Fruit fly (Drosophila melanogaster) whole organism, prepupa: ENCODE data around the gene CG14957.

Source experiments
- CG15336 ChIP-seq: fragments of 200-800 bp; sonication (Bioruptor generic); IDR thresholded peaks from 2 replicates; pipeline ENCODE4 v1.3.6; 2022; ENCODE audit warnings: missing biosample characterization, missing genetic modification characterization
- Ets21C ChIP-seq: fragments of 200-800 bp; sonication (Bioruptor generic); optimal IDR thresholded peaks from 3 replicates; lab custom pipeline; 2016; ENCODE audit warnings: missing biosample characterization, missing genetic modification characterization
- cyc ChIP-seq: fragments of 200-800 bp; sonication (Bioruptor generic); optimal IDR thresholded peaks from 3 replicates; lab custom pipeline; 2016; ENCODE audit warnings: missing biosample characterization, missing genetic modification characterization

DNA sequence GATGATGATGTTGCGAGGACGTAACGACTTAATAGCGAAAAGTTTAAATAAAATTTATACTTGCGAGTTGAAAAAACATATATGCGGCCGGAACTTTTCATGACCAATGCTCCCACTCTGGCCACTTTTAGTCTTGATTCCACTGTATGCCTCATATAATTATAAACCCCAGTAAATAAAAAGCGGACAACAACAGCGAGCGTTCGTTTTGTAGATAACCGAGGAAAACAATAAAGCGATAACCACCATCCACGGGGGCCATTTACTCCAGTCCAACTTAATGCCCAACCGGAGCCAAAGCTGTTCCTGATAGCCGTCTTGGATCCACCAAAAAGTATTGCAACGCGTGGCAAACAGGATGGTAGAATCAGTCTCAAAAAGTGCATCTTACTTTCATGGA, 49.0 kb downstream of the CG14957 start:
- TF ChIP-seq cyc (GFP tag; lab: Kevin White, UChicago), result no peak
- TF ChIP-seq Ets21C, result no peak
- TF ChIP-seq CG15336 (GFP tag; lab: Robert Waterston, UW), result no peak
